Worm (Caenorhabditis elegans): ENCODE results near the gene rpl-3.

rpl-3 gene

DNA sequence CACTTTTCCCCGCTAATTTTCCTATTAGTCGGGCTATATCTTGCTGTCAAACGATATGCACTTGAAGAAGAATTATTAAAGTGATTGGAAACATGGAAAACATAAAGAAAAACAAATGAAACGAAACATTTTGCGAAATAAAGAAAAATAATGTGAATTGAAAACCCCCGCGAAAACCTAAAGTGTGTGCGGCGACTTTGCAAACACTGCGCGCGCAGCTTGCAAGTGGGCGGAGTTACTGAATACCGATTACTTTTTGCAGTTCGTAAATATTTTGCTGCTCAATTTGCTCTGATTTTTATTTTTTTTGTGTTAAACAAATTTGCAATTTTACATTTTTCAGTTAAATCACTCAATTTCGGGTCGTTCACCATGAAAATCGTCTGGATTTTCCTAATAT is 49.0 kb downstream of the rpl-3 start, which contains the start of gene ccdc-47 (continued):
- TF ChIP-seq T26A8.4 (GFP tag; IDR thresholded peaks at IDR 0.05) (peak; percentile 77), cey-2 (tag; optimal IDR thresholded peaks at IDR 0.05; ENCODE audit: borderline replicate concordance, insufficient read depth) (no peak), daf-19 (GFP tag; conservative IDR thresholded peaks at IDR 0.05) (no peak), nhr-28 (tag; optimal IDR thresholded peaks at IDR 0.05) (peak; percentile 10), mxl-3 (GFP tag; optimal IDR thresholded peaks at IDR 0.05) (peak; percentile 21), F44E2.7 (GFP tag; IDR thresholded peaks at IDR 0.05) (no peak), vab-7 (GFP tag; IDR thresholded peaks at IDR 0.05) (0 out of 2 replicates have a peak, but pooled peaks have one; percentile 42), nhr-41 (GFP tag; IDR thresholded peaks at IDR 0.05) (no peak), nhr-6 (tag; optimal IDR thresholded peaks at IDR 0.05) (peak; percentile 67), lin-1 (GFP tag; IDR thresholded peaks at IDR 0.05) (no peak), zfp-2 (tag; optimal IDR thresholded peaks at IDR 0.05) (no peak), ztf-7 (tag; optimal IDR thresholded peaks at IDR 0.05) (peak; percentile 44), unc-130 (GFP tag; optimal IDR thresholded peaks at IDR 0.05) (peak; percentile 60), lir-3 (tag; optimal IDR thresholded peaks at IDR 0.05) (no peak), hmg-1.1 (GFP tag; IDR thresholded peaks at IDR 0.05) (peak; percentile 56; the same call in 1 of the 2 replicates), dmd-8 (GFP tag; IDR thresholded peaks at IDR 0.05) (no peak), nhr-48 (tag; optimal IDR thresholded peaks at IDR 0.05) (no peak), Y75B8A.6 (GFP tag; IDR thresholded peaks at IDR 0.05) (no peak)

DNA sequence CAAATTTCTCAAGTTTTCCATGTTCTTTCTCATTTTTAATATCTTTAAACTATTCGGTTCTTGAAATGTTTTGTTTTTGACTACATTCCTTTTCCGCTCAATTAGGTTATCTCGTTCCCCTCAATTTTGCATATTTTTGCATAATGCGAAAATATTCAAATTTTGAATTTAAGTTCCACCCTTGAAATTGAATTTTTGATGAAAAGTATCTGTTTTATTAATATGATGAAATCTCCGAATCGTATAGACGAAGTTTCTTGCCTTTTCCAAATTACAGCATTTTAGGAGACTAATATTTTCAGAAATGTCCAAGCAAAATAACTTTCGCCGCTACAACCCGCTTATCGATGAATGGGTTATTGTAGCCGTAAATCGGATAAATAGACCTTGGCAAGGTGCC is 50.9 kb downstream of the rpl-3 start, which contains the start of gene ZK1058.3:
ZK1058.3 (plus strand) TSS at position 301 of the 400 bp plus-strand sequence.
- TF ChIP-seq ztf-7 (tag; optimal IDR thresholded peaks at IDR 0.05): no peak
- TF ChIP-seq nhr-6 (tag; optimal IDR thresholded peaks at IDR 0.05): no peak
- no peak for TF ChIP-seq ceh-44 (GFP tag; IDR thresholded peaks at IDR 0.05)
- no peak for TF ChIP-seq arid-1 (GFP tag; conservative IDR thresholded peaks at IDR 0.05)
- 0 out of 2 replicates have a peak, but pooled peaks have one; percentile 37 for TF ChIP-seq zfp-3 (GFP tag; conservative IDR thresholded peaks at IDR 0.05)
- TF ChIP-seq unc-62 (GFP tag; optimal IDR thresholded peaks at IDR 0.05 in 1 of 2): peak in 1 of 2 experiments; percentile 77
- no peak for TF ChIP-seq unc-62 (tag; optimal IDR thresholded peaks at IDR 0.05)
